Worm (Caenorhabditis elegans) whole organism, L1 larva: ENCODE measurements around the gene F18A11.3.

Source experiments
- ama-1 ChIP-seq: fragments of 150-350 bp; optimal IDR thresholded peaks from 2 replicates; lab custom pipeline; 2014
- ceh-82 ChIP-seq, 3 experiments: fragments of 150-350 bp in 1 of 3; sonication (generic microtip) in 2 of 3; optimal IDR thresholded peaks; 2 replicates each; lab custom pipeline; 2014 to 2017; ENCODE audit warnings: missing biosample characterization in 3 of 3, missing genetic modification characterization in 3 of 3
- fos-1 ChIP-seq: fragments of 150-350 bp; optimal IDR thresholded peaks from 2 replicates; lab custom pipeline; 2014; ENCODE audit warnings: missing biosample characterization, missing genetic modification characterization
- jun-1 ChIP-seq: fragments of 150-350 bp; optimal IDR thresholded peaks from 2 replicates; lab custom pipeline; 2014; ENCODE audit warnings: missing biosample characterization, missing genetic modification reagents, missing genetic modification characterization
- lin-13 ChIP-seq: fragments of 150-350 bp; optimal IDR thresholded peaks from 2 replicates; lab custom pipeline; 2014; ENCODE audit warnings: missing biosample characterization, missing genetic modification reagents, missing genetic modification characterization
- unc-130 ChIP-seq: fragments of 150-350 bp; optimal IDR thresholded peaks from 2 replicates; lab custom pipeline; 2017; ENCODE audit warnings: missing biosample characterization, missing genetic modification characterization, inconsistent platforms
- unc-98 ChIP-seq: fragments of 200-800 bp; sonication (Bioruptor generic); IDR thresholded peaks from 2 replicates; pipeline ENCODE4 v1.3.6; 2022; ENCODE audit warnings: missing genetic modification characterization, missing compliant biosample characterization
- zag-1 ChIP-seq: fragments of 150-350 bp; optimal IDR thresholded peaks from 2 replicates; lab custom pipeline; 2014; ENCODE audit warnings: missing biosample characterization, missing genetic modification characterization

ce11 chrII:13050050-13050449, 13.4 kb upstream of the F18A11.3 start:
- TF ChIP-seq zag-1 (no peak), unc-98 (no peak), fos-1 (tag; lab: Kevin White, UChicago) (no peak), ceh-82 (tag; optimal IDR thresholded peaks at IDR 0.05; lab: Kevin White, UChicago) (no peak), lin-13 (no peak), unc-130 (tag; lab: Kevin White, UChicago) (no peak), jun-1 (tag; lab: Kevin White, UChicago) (no peak), ama-1 (lab: Kevin White, UChicago) (no peak)
